Worm (Caenorhabditis elegans) whole organism, L4/young adult: Measurements from ENCODE around the gene D2023.3.

ENCODE experiments used
- W03F9.2 ChIP-seq: fragments of 150-350 bp; optimal IDR thresholded peaks from 2 replicates; lab custom pipeline; 2014; ENCODE audit warnings: missing biosample characterization, missing genetic modification characterization
- dao-5 ChIP-seq: sonication (generic microtip); optimal IDR thresholded peaks from 2 replicates; lab custom pipeline; 2016; ENCODE audit warnings: missing genotype, missing genetic modification characterization, moderate library complexity, missing compliant biosample characterization
- him-1 ChIP-seq: sonication (generic microtip); optimal IDR thresholded peaks from 2 replicates; lab custom pipeline; 2016; ENCODE audit warnings: missing genotype, missing genetic modification reagents, missing genetic modification characterization, missing compliant biosample characterization

D2023.3 gene

ce11 chrV:11811921-11812320 lies at the start of gene D2023.3:
Gene D2023.3, minus strand, starts transcription at chrV:11812021.
- TF ChIP-seq him-1 (no peak), dao-5 (tag; lab: Kevin White, UChicago) (no peak), W03F9.2 (tag; lab: Kevin White, UChicago) (no peak)

- no peak for TF ChIP-seq W03F9.2 (tag; lab: Kevin White, UChicago)
- TF ChIP-seq dao-5 (tag; lab: Kevin White, UChicago), result no peak
- TF ChIP-seq him-1, result no peak
Observed at ce11 chrV:11860375-11860774, 48.6 kb upstream of the D2023.3 start, which contains the start of gene R13H4.5. Gene R13H4.5, plus strand, starts transcription at chrV:11860675.

ce11 chrV:11859082-11859858 lies 47.4 kb upstream of the D2023.3 start:
- no peak for TF ChIP-seq him-1
- no peak for TF ChIP-seq W03F9.2 (tag; lab: Kevin White, UChicago)
- no peak for TF ChIP-seq dao-5 (tag; lab: Kevin White, UChicago)

- no peak for TF ChIP-seq dao-5 (tag; lab: Kevin White, UChicago)
- TF ChIP-seq W03F9.2 (tag; lab: Kevin White, UChicago), result no peak
- no peak for TF ChIP-seq him-1
Observed at ce11 chrV:11858299-11858698, 46.5 kb upstream of the D2023.3 start.

ce11 chrV:11857756-11858155 lies 45.9 kb upstream of the D2023.3 start:
- TF ChIP-seq dao-5 (tag; lab: Kevin White, UChicago) (no peak), W03F9.2 (tag; lab: Kevin White, UChicago) (no peak)

- TF ChIP-seq dao-5 (tag; lab: Kevin White, UChicago), result no peak
- no peak for TF ChIP-seq him-1
- no peak for TF ChIP-seq W03F9.2 (tag; lab: Kevin White, UChicago)
Observed at ce11 chrV:11856022-11856421, 44.2 kb upstream of the D2023.3 start.

ce11 chrV:11854905-11855304 lies 43.1 kb upstream of the D2023.3 start:
- TF ChIP-seq him-1 (no peak), W03F9.2 (tag; lab: Kevin White, UChicago) (no peak), dao-5 (tag; lab: Kevin White, UChicago) (no peak)

- TF ChIP-seq W03F9.2 (tag; lab: Kevin White, UChicago), result no peak
- no peak for TF ChIP-seq dao-5 (tag; lab: Kevin White, UChicago)
- no peak for TF ChIP-seq him-1
Observed at ce11 chrV:11853723-11854122, 41.9 kb upstream of the D2023.3 start.

- TF ChIP-seq W03F9.2 (tag; lab: Kevin White, UChicago) (no peak), dao-5 (tag; lab: Kevin White, UChicago) (no peak), him-1 (no peak)
Observed at ce11 chrV:11852305-11852704, 40.5 kb upstream of the D2023.3 start.

- TF ChIP-seq him-1 (no peak), dao-5 (tag; lab: Kevin White, UChicago) (no peak), W03F9.2 (tag; lab: Kevin White, UChicago) (no peak)
Observed at ce11 chrV:11849408-11849807, 37.6 kb upstream of the D2023.3 start.

ce11 chrV:11846969-11847368 lies 35.1 kb upstream of the D2023.3 start:
- no peak for TF ChIP-seq dao-5 (tag; lab: Kevin White, UChicago)
- TF ChIP-seq him-1, result no peak
- TF ChIP-seq W03F9.2 (tag; lab: Kevin White, UChicago), result no peak

- TF ChIP-seq W03F9.2 (tag; lab: Kevin White, UChicago) (no peak), him-1 (no peak), dao-5 (tag; lab: Kevin White, UChicago) (no peak)
Observed at ce11 chrV:11845492-11845891, 33.7 kb upstream of the D2023.3 start, which contains the start of gene hmp-1. Gene hmp-1, plus strand, starts transcription at chrV:11845871.

ce11 chrV:11844828-11845227 lies 33.0 kb upstream of the D2023.3 start:
- TF ChIP-seq him-1, result peak; percentile 42
- TF ChIP-seq dao-5 (tag; lab: Kevin White, UChicago), result no peak

- TF ChIP-seq dao-5 (tag; lab: Kevin White, UChicago) (no peak), W03F9.2 (tag; lab: Kevin White, UChicago) (no peak), him-1 (no peak)
Observed at ce11 chrV:11843678-11844366, 32.0 kb upstream of the D2023.3 start, which contains the start of gene nphp-4. Gene nphp-4, minus strand, starts transcription at chrV:11843728.
